Fruit fly (Drosophila melanogaster) whole organism, embryonic: Measurements from ENCODE around the gene gish.

Experiments
- BEAF-32 ChIP-seq: fragments of 200-800 bp; sonication (Bioruptor generic); optimal IDR thresholded peaks from 3 replicates; lab custom pipeline; 2017; ENCODE audit warnings: missing biosample characterization, missing genetic modification characterization, mild to moderate bottlenecking, moderate library complexity, missing genetic modification reagents
- Blimp-1 ChIP-seq: fragments of 200-800 bp; sonication (Bioruptor generic); optimal IDR thresholded peaks from 3 replicates; lab custom pipeline; 2018; ENCODE audit warnings: missing biosample characterization, missing genetic modification characterization, mild to moderate bottlenecking, moderate library complexity, missing genetic modification reagents
- CG10147 ChIP-seq: fragments of 200-800 bp; sonication (Bioruptor generic); optimal IDR thresholded peaks from 2 replicates; lab custom pipeline; 2019; ENCODE audit warnings: missing biosample characterization, mild to moderate bottlenecking, missing genetic modification characterization, moderate library complexity
- CG11085 ChIP-seq: fragments of 200-800 bp; sonication (Bioruptor generic); IDR thresholded peaks from 2 replicates; pipeline ENCODE4 v1.3.6; 2022; ENCODE audit warnings: missing biosample characterization, missing genetic modification characterization
- CG11560 ChIP-seq: fragments of 200-800 bp; sonication (Bioruptor generic); IDR thresholded peaks from 3 replicates; pipeline ENCODE4 v1.3.6; 2022; ENCODE audit warnings: missing biosample characterization, missing genetic modification characterization
- CG12299 ChIP-seq: fragments of 200-800 bp; sonication (Bioruptor generic); optimal IDR thresholded peaks from 2 replicates; lab custom pipeline; 2018; ENCODE audit warnings: missing biosample characterization, mild to moderate bottlenecking, missing genetic modification characterization
- CG14667 ChIP-seq: fragments of 200-800 bp; sonication (Bioruptor generic); IDR thresholded peaks from 2 replicates; pipeline ENCODE4 v1.3.6; 2022; ENCODE audit warnings: missing biosample characterization, missing genetic modification characterization
- CG14965 ChIP-seq: fragments of 200-800 bp; sonication (Bioruptor generic); optimal IDR thresholded peaks from 2 replicates; lab custom pipeline; 2016; ENCODE audit warnings: missing biosample characterization, missing genetic modification characterization, borderline replicate concordance
- CG15479 ChIP-seq: fragments of 200-800 bp; sonication (Bioruptor generic); optimal IDR thresholded peaks from 3 replicates; lab custom pipeline; 2019; ENCODE audit warnings: missing biosample characterization, mild to moderate bottlenecking, missing genetic modification characterization, moderate library complexity
- CG15696 ChIP-seq: fragments of 200-800 bp; sonication (Bioruptor generic); optimal IDR thresholded peaks from 2 replicates; lab custom pipeline; 2019; ENCODE audit warnings: missing biosample characterization, mild to moderate bottlenecking, missing genetic modification characterization, moderate library complexity
- CG1603 ChIP-seq: fragments of 200-800 bp; sonication (Bioruptor generic); optimal IDR thresholded peaks from 2 replicates; lab custom pipeline; 2019; ENCODE audit warnings: missing biosample characterization, mild to moderate bottlenecking, missing genetic modification characterization, moderate library complexity
- CG16813 ChIP-seq: fragments of 200-800 bp; sonication (Bioruptor generic); IDR thresholded peaks from 3 replicates; pipeline ENCODE4 v1.3.6; 2022; ENCODE audit warnings: missing biosample characterization, missing genetic modification characterization; ENCODE audit not compliant: partially characterized antibody
- CG2678 ChIP-seq: fragments of 200-800 bp; sonication (Bioruptor generic); optimal IDR thresholded peaks from 3 replicates; lab custom pipeline; 2019; ENCODE audit warnings: missing biosample characterization, mild to moderate bottlenecking, missing genetic modification characterization, moderate library complexity
- CG3065 ChIP-seq: fragments of 200-800 bp; sonication (Bioruptor generic); optimal IDR thresholded peaks from 2 replicates; lab custom pipeline; 2016; ENCODE audit warnings: missing biosample characterization, missing genetic modification characterization
- CG31224 ChIP-seq: fragments of 200-800 bp; sonication (Bioruptor generic); IDR thresholded peaks from 2 replicates; pipeline ENCODE4 v1.3.6; 2022; ENCODE audit warnings: missing biosample characterization, missing genetic modification characterization
- CG32767 ChIP-seq: fragments of 200-800 bp; sonication (Bioruptor generic); IDR thresholded peaks from 2 replicates; pipeline ENCODE4 v1.3.6; 2022; ENCODE audit warnings: missing biosample characterization, missing genetic modification characterization
- CG32772 ChIP-seq: fragments of 200-800 bp; sonication (Bioruptor generic); IDR thresholded peaks from 2 replicates; pipeline ENCODE4 v1.3.6; 2022; ENCODE audit warnings: missing biosample characterization, missing genetic modification characterization
- CG3847 ChIP-seq: fragments of 200-800 bp; sonication (Bioruptor generic); IDR thresholded peaks from 2 replicates; pipeline ENCODE4 v1.3.6; 2022; ENCODE audit warnings: missing biosample characterization, missing genetic modification characterization
- CG6765 ChIP-seq: fragments of 200-800 bp; sonication (Bioruptor generic); optimal IDR thresholded peaks from 3 replicates; lab custom pipeline; 2017; ENCODE audit warnings: missing biosample characterization, mild to moderate bottlenecking, missing genetic modification characterization
- CG9437 ChIP-seq: fragments of 200-800 bp; sonication (Bioruptor generic); optimal IDR thresholded peaks from 2 replicates; lab custom pipeline; 2018; ENCODE audit warnings: missing biosample characterization, mild to moderate bottlenecking, missing genetic modification characterization
- CG9609 ChIP-seq: fragments of 200-800 bp; sonication (Bioruptor generic); optimal IDR thresholded peaks from 3 replicates; lab custom pipeline; 2016; ENCODE audit warnings: missing biosample characterization, missing genetic modification characterization
- CG9817 ChIP-seq: fragments of 200-800 bp; sonication (Bioruptor generic); optimal IDR thresholded peaks from 2 replicates; lab custom pipeline; 2018; ENCODE audit warnings: missing biosample characterization, mild to moderate bottlenecking, missing genetic modification characterization, moderate library complexity
- D19B ChIP-seq: fragments of 200-800 bp; sonication (Bioruptor generic); optimal IDR thresholded peaks from 2 replicates; lab custom pipeline; 2017; ENCODE audit warnings: missing biosample characterization, mild to moderate bottlenecking, missing genetic modification characterization
- Ets65A ChIP-seq: fragments of 200-800 bp; sonication (Bioruptor generic); peaks from one replicate; lab custom pipeline; 2016; ENCODE audit warnings: missing biosample characterization, missing genetic modification characterization
- H2.0 ChIP-seq: fragments of 200-800 bp; sonication (Bioruptor generic); IDR thresholded peaks from 2 replicates; pipeline ENCODE4 v1.3.6; 2022; ENCODE audit warnings: missing biosample characterization, missing genetic modification characterization
- HHEX ChIP-seq: fragments of 200-800 bp; sonication (Bioruptor generic); optimal IDR thresholded peaks from 3 replicates; lab custom pipeline; 2017; ENCODE audit warnings: missing biosample characterization, mild to moderate bottlenecking, missing genetic modification characterization, missing genetic modification reagents
- HmgZ ChIP-seq: fragments of 200-800 bp; sonication (Bioruptor generic); optimal IDR thresholded peaks from 2 replicates; lab custom pipeline; 2018; ENCODE audit warnings: missing biosample characterization, mild to moderate bottlenecking, missing genetic modification characterization
- MTF-1 ChIP-seq: fragments of 200-800 bp; sonication (Bioruptor generic); optimal IDR thresholded peaks from 2 replicates; lab custom pipeline; 2018; ENCODE audit warnings: missing biosample characterization, mild to moderate bottlenecking, missing genetic modification characterization, borderline replicate concordance
- Mes4 ChIP-seq: fragments of 200-800 bp; sonication (Bioruptor generic); optimal IDR thresholded peaks from 2 replicates; lab custom pipeline; 2016; ENCODE audit warnings: missing biosample characterization, missing genetic modification characterization
- NfI ChIP-seq: fragments of 200-800 bp; sonication (Bioruptor generic); optimal IDR thresholded peaks from 3 replicates; lab custom pipeline; 2018; ENCODE audit warnings: missing biosample characterization, mild to moderate bottlenecking, missing genetic modification characterization, moderate library complexity
- Pdp1 ChIP-seq, 2 experiments: fragments of 200-800 bp; sonication (Bioruptor generic); optimal IDR thresholded peaks; 3 replicates each; lab custom pipeline; 2016; ENCODE audit warnings: missing biosample characterization in 2 of 2, missing genetic modification characterization in 2 of 2, mild to moderate bottlenecking in 1 of 2, moderate library complexity in 1 of 2
- Spps ChIP-seq: fragments of 200-800 bp; sonication (Bioruptor generic); optimal IDR thresholded peaks from 2 replicates; lab custom pipeline; 2018; ENCODE audit warnings: missing biosample characterization, mild to moderate bottlenecking, missing genetic modification characterization
- Sry-δ ChIP-seq: fragments of 200-800 bp; sonication (Bioruptor generic); optimal IDR thresholded peaks from 2 replicates; lab custom pipeline; 2016; ENCODE audit warnings: missing biosample characterization, missing genetic modification characterization
- dan ChIP-seq: fragments of 200-800 bp; sonication (Bioruptor generic); IDR thresholded peaks from 2 replicates; pipeline ENCODE4 v1.3.6; 2022; ENCODE audit warnings: missing biosample characterization, missing genetic modification characterization
- danr ChIP-seq: fragments of 200-800 bp; sonication (Bioruptor generic); IDR thresholded peaks from 2 replicates; pipeline ENCODE4 v1.3.6; 2022; ENCODE audit warnings: missing biosample characterization, missing genetic modification characterization
- en ChIP-seq: fragments of 200-800 bp; sonication (Bioruptor generic); optimal IDR thresholded peaks from 2 replicates; lab custom pipeline; 2016; ENCODE audit warnings: missing biosample characterization, missing genetic modification characterization
- esg ChIP-seq: fragments of 200-800 bp; sonication (Bioruptor generic); conservative IDR thresholded peaks from 2 replicates; pipeline ENCODE4 v1.3.6; 2022; ENCODE audit warnings: missing biosample characterization, missing genetic modification characterization
- fu2 ChIP-seq: fragments of 200-800 bp; sonication (Bioruptor generic); optimal IDR thresholded peaks from 2 replicates; lab custom pipeline; 2016; ENCODE audit warnings: missing biosample characterization, missing genetic modification characterization
- hth ChIP-seq: fragments of >200 bp; optimal IDR thresholded peaks from 2 replicates; lab custom pipeline; 2017; ENCODE audit warnings: inconsistent platforms
- jumu ChIP-seq: fragments of 200-800 bp; sonication (Bioruptor generic); optimal IDR thresholded peaks from 3 replicates; lab custom pipeline; 2016; ENCODE audit warnings: missing biosample characterization, missing genetic modification characterization
- luna ChIP-seq: fragments of 200-800 bp; sonication (Bioruptor generic); optimal IDR thresholded peaks from 2 replicates; lab custom pipeline; 2016; ENCODE audit warnings: missing biosample characterization, missing genetic modification characterization
- maf-S ChIP-seq: fragments of 200-800 bp; sonication (Bioruptor generic); optimal IDR thresholded peaks from 2 replicates; lab custom pipeline; 2016; ENCODE audit warnings: missing biosample characterization, missing genetic modification characterization
- mam ChIP-seq: fragments of 200-800 bp; sonication (Bioruptor generic); optimal IDR thresholded peaks from 3 replicates; lab custom pipeline; 2016; ENCODE audit warnings: missing biosample characterization, missing genetic modification characterization
- p53 ChIP-seq: fragments of 200-800 bp; sonication (Bioruptor generic); optimal IDR thresholded peaks from 2 replicates; lab custom pipeline; 2016; ENCODE audit warnings: missing biosample characterization, missing genetic modification characterization
- pita ChIP-seq: fragments of 200-800 bp; sonication (Bioruptor generic); optimal IDR thresholded peaks from 2 replicates; lab custom pipeline; 2017; ENCODE audit warnings: missing biosample characterization, mild to moderate bottlenecking, missing genetic modification characterization
- sens-2 ChIP-seq: fragments of 200-800 bp; sonication (Bioruptor generic); IDR thresholded peaks from 2 replicates; pipeline ENCODE4 v1.3.6; 2022; ENCODE audit warnings: missing biosample characterization, missing genetic modification characterization
- ssp ChIP-seq: fragments of 200-800 bp; sonication (Bioruptor generic); IDR thresholded peaks from 2 replicates; pipeline ENCODE4 v1.3.6; 2022; ENCODE audit warnings: missing biosample characterization, missing genetic modification characterization
- twi ChIP-seq: fragments of 200-800 bp; optimal IDR thresholded peaks from 2 replicates; lab custom pipeline; 2019; ENCODE audit warnings: missing biosample characterization, mild to moderate bottlenecking, missing genetic modification characterization, moderate library complexity
- zen2 ChIP-seq: fragments of 200-800 bp; sonication (Bioruptor generic); IDR thresholded peaks from 3 replicates; pipeline ENCODE4 v1.3.6; 2022; ENCODE audit warnings: missing biosample characterization, missing genetic modification characterization; ENCODE audit not compliant: partially characterized antibody
- zfh2 ChIP-seq: fragments of 200-800 bp; sonication (Bioruptor generic); optimal IDR thresholded peaks from 2 replicates; lab custom pipeline; 2016; ENCODE audit warnings: missing biosample characterization, missing genetic modification characterization

Gene gish

DNA sequence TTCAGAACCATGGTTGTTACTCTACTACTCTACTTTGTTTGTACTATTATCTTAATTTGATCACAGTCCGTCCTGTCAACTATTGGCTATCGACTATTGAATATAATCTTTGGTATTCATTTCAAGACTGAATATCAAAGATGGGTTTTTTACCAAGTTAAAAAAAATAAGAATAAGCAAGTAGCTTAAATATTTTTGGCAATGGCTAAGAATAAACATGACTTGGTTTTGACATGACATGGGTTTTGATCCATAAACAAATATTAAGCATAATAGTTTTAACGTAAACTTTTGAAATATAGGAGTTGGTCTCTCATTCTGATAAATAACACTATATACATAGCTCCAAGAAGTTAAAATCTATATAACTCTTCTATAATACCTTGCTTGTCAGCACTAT is 30.4 kb upstream of the gish start (continued):
- no peak for TF ChIP-seq pita (GFP tag; lab: Kevin White, UChicago)
- TF ChIP-seq HHEX (GFP tag; lab: Kevin White, UChicago), result no peak
- no peak for TF ChIP-seq p53
- TF ChIP-seq maf-S (GFP tag; lab: Kevin White, UChicago), result no peak
- TF ChIP-seq Mes4 (GFP tag; lab: Kevin White, UChicago), result no peak

DNA sequence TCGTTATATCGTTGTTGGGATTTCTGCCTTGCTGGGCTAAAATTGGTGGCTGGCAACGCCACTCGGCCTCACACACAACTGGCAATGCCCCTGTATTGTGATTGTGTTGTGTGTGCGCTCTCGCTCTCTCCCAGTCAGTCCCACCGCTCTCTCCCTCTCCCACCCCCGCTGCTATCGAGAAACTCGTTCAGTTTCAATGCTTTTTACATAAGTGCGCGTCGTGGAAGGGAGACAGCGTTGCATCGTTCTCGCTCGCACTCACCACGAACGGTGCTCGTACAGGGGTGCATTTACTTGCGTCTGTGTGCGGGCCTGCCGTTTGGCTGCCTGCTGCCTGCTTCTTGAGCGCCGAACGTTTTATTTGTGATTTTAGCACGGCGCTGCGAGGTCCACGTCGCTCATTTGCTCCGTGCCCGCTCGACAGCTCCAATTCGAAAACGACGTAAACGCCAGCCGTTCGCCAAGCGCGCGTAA is 29.8 kb upstream of the gish start:
- TF ChIP-seq CG9437 (peak; percentile 52), ssp (no peak), CG12299 (tag; lab: Kevin White, UChicago) (peak; percentile 51), danr (GFP tag; lab: Robert Waterston, UW) (no peak), CG32772 (GFP tag; lab: Robert Waterston, UW) (no peak), CG11085 (GFP tag; lab: Robert Waterston, UW) (no peak), dan (GFP tag; lab: Robert Waterston, UW) (no peak), CG11560 (tag; lab: Robert Waterston, UW) (no peak), en (no peak), CG15696 (tag; lab: Kevin White, UChicago) (no peak), CG31224 (GFP tag; lab: Robert Waterston, UW) (no peak), CG1603 (no peak), Mes4 (GFP tag; lab: Kevin White, UChicago) (peak; percentile 1), CG2678 (tag; lab: Kevin White, UChicago) (peak; percentile 29), CG10147 (GFP tag; lab: Kevin White, UChicago) (no peak), D19B (GFP tag; lab: Kevin White, UChicago) (peak; percentile 17), CG32767 (GFP tag; lab: Robert Waterston, UW) (no peak), zfh2 (GFP tag; lab: Kevin White, UChicago) (no peak), CG9609 (GFP tag; lab: Kevin White, UChicago) (no peak), zen2 (no peak), CG3847 (no peak), Pdp1 (GFP tag; optimal IDR thresholded peaks at IDR 0.05; lab: Kevin White, UChicago) (peak in 1 of 2 experiments; percentile 100), Ets65A (peak; percentile 91), CG6765 (peak; percentile 35), CG16813 (GFP tag; lab: Robert Waterston, UW) (no peak), HmgZ (tag; lab: Kevin White, UChicago) (peak; percentile 89), CG3065 (no peak), NfI (GFP tag; lab: Kevin White, UChicago) (no peak), mam (GFP tag; lab: Kevin White, UChicago) (no peak), CG14667 (no peak), H2.0 (GFP tag; lab: Robert Waterston, UW) (no peak), sens-2 (no peak), esg (GFP tag; lab: Robert Waterston, UW) (no peak), Sry-δ (GFP tag; lab: Kevin White, UChicago) (peak; percentile 27), jumu (GFP tag; lab: Kevin White, UChicago) (peak; percentile 14), CG9817 (tag; lab: Kevin White, UChicago) (no peak), luna (no peak), CG14965 (GFP tag; lab: Kevin White, UChicago) (no peak), CG15479 (GFP tag; lab: Kevin White, UChicago) (peak; percentile 96), MTF-1 (peak; percentile 31), Spps (tag; lab: Kevin White, UChicago) (no peak), Blimp-1 (peak; percentile 5), BEAF-32 (no peak), fu2 (no peak), hth (lab: Kevin White, UChicago) (no peak), twi (tag; lab: Kevin White, UChicago) (peak; percentile 65)
